Worm (Caenorhabditis elegans) whole organism, early embryonic: ENCODE results near the gene kin-29.

Source experiments
- aly-1 ChIP-seq: sonication (generic microtip); optimal IDR thresholded peaks from 2 replicates; lab custom pipeline; 2016; ENCODE audit warnings: missing genetic modification characterization, missing compliant biosample characterization
- ama-1 ChIP-seq: fragments of 150-350 bp; optimal IDR thresholded peaks from 2 replicates; lab custom pipeline; 2014
- scrt-1 ChIP-seq: fragments of 200-800 bp; sonication (Bioruptor generic); IDR thresholded peaks from 2 replicates; pipeline ENCODE4 v1.3.6; 2022; ENCODE audit warnings: missing genetic modification characterization, missing compliant biosample characterization
- tbx-11 ChIP-seq: fragments of 200-800 bp; sonication (Bioruptor generic); IDR thresholded peaks from 2 replicates; pipeline ENCODE4 v1.3.6; 2022; ENCODE audit warnings: missing genetic modification characterization, missing compliant biosample characterization

- TF ChIP-seq scrt-1 (GFP tag; lab: Robert Waterston, UW): no peak
- no peak for TF ChIP-seq tbx-11 (GFP tag; lab: Robert Waterston, UW)
- TF ChIP-seq ama-1 (lab: Kevin White, UChicago): no peak
- no peak for TF ChIP-seq aly-1
These were observed 22.4 kb upstream of the kin-29 start for ce11 chrX:2874598-2874997.
